Worm (Caenorhabditis elegans) whole organism, L3 larva: Measurements from ENCODE around the gene air-1.

Source experiments
- R02D3.7 ChIP-seq: fragments of 150-350 bp; optimal IDR thresholded peaks from 2 replicates; lab custom pipeline; 2014; ENCODE audit warnings: missing biosample characterization, missing genetic modification characterization
- ZK546.5 ChIP-seq: sonication (generic microtip); optimal IDR thresholded peaks from 2 replicates; lab custom pipeline; 2017; ENCODE audit warnings: missing biosample characterization, missing genetic modification characterization
- aly-2 ChIP-seq: fragments of 150-350 bp; optimal IDR thresholded peaks from 2 replicates; lab custom pipeline; 2014; ENCODE audit warnings: missing biosample characterization, missing genetic modification characterization
- ceh-16 ChIP-seq: sonication (generic microtip); optimal IDR thresholded peaks from 2 replicates; lab custom pipeline; 2017; ENCODE audit warnings: missing biosample characterization, missing genetic modification characterization
- ceh-28 ChIP-seq: fragments of 150-350 bp; optimal IDR thresholded peaks from 2 replicates; lab custom pipeline; 2014; ENCODE audit warnings: missing biosample characterization, missing genetic modification reagents, missing genetic modification characterization
- ceh-82 ChIP-seq: fragments of 150-350 bp; optimal IDR thresholded peaks from 2 replicates; lab custom pipeline; 2014; ENCODE audit warnings: missing biosample characterization, missing genetic modification characterization
- ceh-9 ChIP-seq: sonication (generic microtip); optimal IDR thresholded peaks from 2 replicates; lab custom pipeline; 2018; ENCODE audit warnings: missing biosample characterization, missing genetic modification characterization
- egl-5 ChIP-seq: fragments of 150-350 bp; optimal IDR thresholded peaks from 2 replicates; lab custom pipeline; 2017; ENCODE audit warnings: missing biosample characterization, missing genetic modification reagents, missing genetic modification characterization, inconsistent platforms
- elt-1 ChIP-seq: fragments of 150-350 bp; optimal IDR thresholded peaks from 2 replicates; lab custom pipeline; 2014; ENCODE audit warnings: missing biosample characterization, missing genetic modification characterization
- elt-2 ChIP-seq: sonication (generic microtip); optimal IDR thresholded peaks from 2 replicates; lab custom pipeline; 2016; ENCODE audit warnings: missing genetic modification reagents, mild to moderate bottlenecking, missing genetic modification characterization, missing compliant biosample characterization
- eor-1 ChIP-seq, 2 experiments: fragments of 150-350 bp; optimal IDR thresholded peaks; 2 replicates each; lab custom pipeline; 2014 to 2018; ENCODE audit warnings: missing biosample characterization in 2 of 2, missing genetic modification characterization in 2 of 2
- fkh-2 ChIP-seq: fragments of 150-350 bp; optimal IDR thresholded peaks from 2 replicates; lab custom pipeline; 2014; ENCODE audit warnings: missing biosample characterization, missing genetic modification reagents, missing genetic modification characterization
- fos-1 ChIP-seq: fragments of 150-350 bp; optimal IDR thresholded peaks from 2 replicates; lab custom pipeline; 2014; ENCODE audit warnings: missing biosample characterization, missing genetic modification characterization
- lin-15B ChIP-seq: fragments of 150-350 bp; optimal IDR thresholded peaks from 2 replicates; lab custom pipeline; 2014; ENCODE audit warnings: missing biosample characterization, missing genetic modification characterization
- lsy-12 ChIP-seq: sonication (generic microtip); optimal IDR thresholded peaks from 2 replicates; lab custom pipeline; 2016; ENCODE audit warnings: mild to moderate bottlenecking, missing genetic modification characterization, missing compliant biosample characterization
- mdl-1 ChIP-seq: fragments of 150-350 bp; optimal IDR thresholded peaks from 2 replicates; lab custom pipeline; 2014; ENCODE audit warnings: missing biosample characterization, missing genetic modification characterization
- mml-1 ChIP-seq: fragments of 150-350 bp; sonication (generic microtip); optimal IDR thresholded peaks from 3 replicates; lab custom pipeline; 2014; ENCODE audit warnings: missing biosample characterization, missing genetic modification characterization
- nhr-12 ChIP-seq: fragments of 150-350 bp; optimal IDR thresholded peaks from 2 replicates; lab custom pipeline; 2014; ENCODE audit warnings: missing biosample characterization, missing genetic modification characterization
- nhr-23 ChIP-seq: fragments of 150-350 bp; optimal IDR thresholded peaks from 2 replicates; lab custom pipeline; 2014; ENCODE audit warnings: missing biosample characterization, missing genetic modification reagents, missing genetic modification characterization
- nhr-237 ChIP-seq: fragments of 150-350 bp; optimal IDR thresholded peaks from 2 replicates; lab custom pipeline; 2014; ENCODE audit warnings: missing biosample characterization, missing genetic modification characterization
- nhr-28 ChIP-seq: fragments of 150-350 bp; optimal IDR thresholded peaks from 2 replicates; lab custom pipeline; 2014; ENCODE audit warnings: missing biosample characterization, missing genetic modification characterization
- nhr-67 ChIP-seq: fragments of 150-350 bp; optimal IDR thresholded peaks from 2 replicates; lab custom pipeline; 2014; ENCODE audit warnings: missing biosample characterization, missing genetic modification characterization
- nhr-76 ChIP-seq: fragments of 150-350 bp; sonication (generic microtip); optimal IDR thresholded peaks from 5 replicates; lab custom pipeline; 2014; ENCODE audit warnings: missing biosample characterization, missing genetic modification characterization
- nhr-77 ChIP-seq: fragments of 150-350 bp; optimal IDR thresholded peaks from 2 replicates; lab custom pipeline; 2014; ENCODE audit warnings: missing biosample characterization, missing genetic modification characterization
- pha-4 ChIP-seq: fragments of 150-350 bp; optimal IDR thresholded peaks from 2 replicates; lab custom pipeline; 2014; ENCODE audit warnings: missing biosample characterization, missing genetic modification reagents, missing genetic modification characterization
- sea-2 ChIP-seq: fragments of 150-350 bp; sonication (generic microtip); optimal IDR thresholded peaks from 4 replicates; lab custom pipeline; 2014; ENCODE audit warnings: missing biosample characterization, missing genetic modification reagents, missing genetic modification characterization
- skn-1 ChIP-seq: fragments of 150-350 bp; optimal IDR thresholded peaks from 2 replicates; lab custom pipeline; 2014; ENCODE audit warnings: missing biosample characterization, missing genetic modification characterization
- snpc-4 ChIP-seq: fragments of 150-350 bp; optimal IDR thresholded peaks from 2 replicates; lab custom pipeline; 2014; ENCODE audit warnings: missing biosample characterization, missing genetic modification characterization
- tbx-2 ChIP-seq: sonication (generic microtip); optimal IDR thresholded peaks from 2 replicates; lab custom pipeline; 2016; ENCODE audit warnings: mild to moderate bottlenecking, missing genetic modification characterization, missing compliant biosample characterization
- unc-39 ChIP-seq: sonication (generic microtip); optimal IDR thresholded peaks from 4 replicates; lab custom pipeline; 2017; ENCODE audit warnings: missing biosample characterization, missing genetic modification characterization
- unc-62 ChIP-seq: fragments of 150-350 bp; sonication (generic microtip); optimal IDR thresholded peaks from 4 replicates; lab custom pipeline; 2014; ENCODE audit warnings: missing biosample characterization, missing genetic modification reagents, missing genetic modification characterization
- zag-1 ChIP-seq: fragments of 150-350 bp; optimal IDR thresholded peaks from 2 replicates; lab custom pipeline; 2014; ENCODE audit warnings: missing biosample characterization, missing genetic modification characterization
- ztf-11 ChIP-seq: fragments of 150-350 bp; optimal IDR thresholded peaks from 2 replicates; lab custom pipeline; 2014; ENCODE audit warnings: missing biosample characterization, missing genetic modification characterization
- ztf-4 ChIP-seq: fragments of 150-350 bp; optimal IDR thresholded peaks from 2 replicates; lab custom pipeline; 2014; ENCODE audit warnings: missing biosample characterization, missing genetic modification characterization

The air-1 gene

ce11 chrV:8251075-8251474, 29.8 kb downstream of the air-1 start:
- TF ChIP-seq ceh-9 (tag; lab: Kevin White, UChicago) = no peak
- TF ChIP-seq lin-15B (tag; lab: Kevin White, UChicago) = no peak
- TF ChIP-seq fos-1 = no peak
- TF ChIP-seq unc-62 (GFP tag; lab: Kevin White, UChicago) = no peak
- no peak for TF ChIP-seq snpc-4 (tag; lab: Kevin White, UChicago)
- TF ChIP-seq ceh-82 = no peak
- no peak for TF ChIP-seq sea-2 (GFP tag; lab: Kevin White, UChicago)
- no peak for TF ChIP-seq zag-1 (tag; lab: Kevin White, UChicago)
- no peak for TF ChIP-seq elt-2 (tag; lab: Kevin White, UChicago)

DNA sequence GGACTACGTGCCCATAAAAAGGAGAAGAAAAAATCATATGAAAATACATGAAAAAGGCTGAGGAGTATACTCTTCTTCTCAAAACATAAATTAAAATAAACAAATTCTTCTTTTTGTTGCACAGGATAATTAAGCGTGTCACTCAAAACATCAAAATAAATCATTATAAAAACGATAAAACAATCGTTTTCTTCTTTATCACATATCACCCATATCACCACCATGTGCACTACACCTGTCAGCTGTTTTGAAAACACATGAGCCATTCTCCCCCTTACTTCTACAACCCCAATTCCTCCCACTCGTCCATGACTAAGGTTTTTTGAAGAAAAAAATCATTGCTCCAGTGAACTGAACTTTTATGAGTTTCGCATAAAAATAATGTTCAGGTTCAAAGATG, 31.2 kb downstream of the air-1 start:
- no peak for TF ChIP-seq snpc-4 (tag; lab: Kevin White, UChicago)
- peak; percentile 47 for TF ChIP-seq egl-5 (tag; lab: Kevin White, UChicago)
- no peak for TF ChIP-seq lin-15B (tag; lab: Kevin White, UChicago)

ce11 chrV:8253946-8254345, 32.7 kb downstream of the air-1 start:
- no peak for TF ChIP-seq ceh-82
- no peak for TF ChIP-seq aly-2
- TF ChIP-seq R02D3.7 (tag; lab: Kevin White, UChicago) = no peak
- TF ChIP-seq eor-1 (tag; optimal IDR thresholded peaks at IDR 0.05; lab: Kevin White, UChicago) = no peak
- no peak for TF ChIP-seq ceh-16 (tag; lab: Kevin White, UChicago)
- no peak for TF ChIP-seq fkh-2 (tag; lab: Kevin White, UChicago)
- TF ChIP-seq zag-1 (tag; lab: Kevin White, UChicago) = no peak
- TF ChIP-seq unc-39 (tag; lab: Kevin White, UChicago) = no peak
- no peak for TF ChIP-seq mdl-1 (tag; lab: Kevin White, UChicago)
- TF ChIP-seq nhr-12 (tag; lab: Kevin White, UChicago) = no peak
- TF ChIP-seq ceh-9 (tag; lab: Kevin White, UChicago) = no peak
- TF ChIP-seq ZK546.5 (tag; lab: Kevin White, UChicago) = no peak
- TF ChIP-seq ztf-4 (tag; lab: Kevin White, UChicago) = no peak
- no peak for TF ChIP-seq skn-1 (tag; lab: Kevin White, UChicago)
- TF ChIP-seq fos-1 = no peak
- TF ChIP-seq elt-2 (tag; lab: Kevin White, UChicago) = no peak
- TF ChIP-seq, all 47 proteins: peak for 0

DNA sequence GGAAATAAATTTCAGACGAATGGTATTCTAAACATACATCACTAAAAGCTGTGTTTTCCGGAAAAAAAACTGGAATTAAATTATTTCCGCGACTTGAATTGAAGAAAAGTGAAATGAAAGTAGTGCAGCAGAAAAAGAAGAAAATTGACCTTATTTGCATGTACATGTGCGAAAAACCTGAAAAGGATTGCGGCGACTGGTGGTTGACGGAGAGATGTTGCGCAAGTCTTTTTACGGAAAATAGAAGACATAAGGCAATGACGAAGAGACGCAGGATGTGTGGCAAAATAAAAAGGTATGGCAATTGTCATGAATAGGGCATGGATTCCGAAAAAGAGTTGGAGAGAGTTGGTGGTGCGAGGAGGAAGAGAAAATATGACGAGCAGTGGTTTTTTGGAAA, 33.7 kb downstream of the air-1 start:
- TF ChIP-seq nhr-28 (tag; lab: Kevin White, UChicago) = no peak
- TF ChIP-seq lsy-12 (tag; lab: Kevin White, UChicago) = no peak
- TF ChIP-seq mml-1 (tag; lab: Kevin White, UChicago) = no peak
- TF ChIP-seq ztf-4 (tag; lab: Kevin White, UChicago) = no peak
- no peak for TF ChIP-seq nhr-77
- no peak for TF ChIP-seq pha-4 (tag; lab: Kevin White, UChicago)
- no peak for TF ChIP-seq skn-1 (tag; lab: Kevin White, UChicago)
- TF ChIP-seq ZK546.5 (tag; lab: Kevin White, UChicago) = no peak
- TF ChIP-seq nhr-237 (tag; lab: Kevin White, UChicago) = no peak

DNA sequence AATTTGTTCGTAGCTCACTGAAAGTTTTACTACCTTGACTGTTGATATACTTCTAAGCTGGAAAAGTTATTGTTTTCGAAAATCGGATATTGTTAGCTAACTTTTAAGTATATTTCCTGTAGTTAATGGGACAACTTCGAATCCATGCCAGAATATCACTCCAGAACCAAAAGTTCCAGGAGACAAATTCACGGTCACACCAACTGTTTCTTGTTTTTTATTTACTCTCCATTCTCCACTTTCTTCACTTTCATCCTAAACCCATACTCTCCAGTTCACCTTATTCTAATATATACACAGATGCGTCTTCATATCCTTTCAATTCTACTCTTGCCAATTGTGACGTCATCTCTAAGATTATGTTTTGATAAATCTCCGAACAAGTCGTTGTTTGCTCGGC, 37.7 kb downstream of the air-1 start, which contains the start of gene C16D9.1:
Gene C16D9.1 (plus strand): TSS at position 301 of the 400 bp plus-strand sequence.
- TF ChIP-seq ceh-28 (no peak), mml-1 (tag; lab: Kevin White, UChicago) (no peak), nhr-237 (tag; lab: Kevin White, UChicago) (no peak), egl-5 (tag; lab: Kevin White, UChicago) (no peak), tbx-2 (no peak), unc-39 (tag; lab: Kevin White, UChicago) (no peak), sea-2 (GFP tag; lab: Kevin White, UChicago) (no peak), lsy-12 (tag; lab: Kevin White, UChicago) (no peak), ZK546.5 (tag; lab: Kevin White, UChicago) (no peak), nhr-23 (tag; lab: Kevin White, UChicago) (no peak), ceh-9 (tag; lab: Kevin White, UChicago) (no peak), ztf-11 (tag; lab: Kevin White, UChicago) (no peak), fkh-2 (tag; lab: Kevin White, UChicago) (no peak), nhr-76 (tag; lab: Kevin White, UChicago) (no peak), pha-4 (tag; lab: Kevin White, UChicago) (no peak), elt-1 (tag; lab: Kevin White, UChicago) (no peak), nhr-67 (no peak)
